Worm (Caenorhabditis elegans): ENCODE data around the gene K09H11.4.

ce11 chrV:5763787-5764186 is 37.4 kb upstream of the K09H11.4 start, which contains the start of gene pgph-3:
- no peak for TF ChIP-seq lir-1 (GFP tag; conservative IDR thresholded peaks at IDR 0.05)
- no peak for TF ChIP-seq dox-1 (GFP tag; IDR thresholded peaks at IDR 0.05)
- TF ChIP-seq nfya-1 (tag; optimal IDR thresholded peaks at IDR 0.05; ENCODE audit: borderline replicate concordance, insufficient read depth) = no peak
- no peak for TF ChIP-seq dpl-1 (GFP tag; optimal IDR thresholded peaks at IDR 0.05)
- no peak; the same call in 1 of the 2 replicates for TF ChIP-seq K11D2.4 (GFP tag; IDR thresholded peaks at IDR 0.05)
- no peak for TF ChIP-seq ama-1 (optimal IDR thresholded peaks at IDR 0.05)
- TF ChIP-seq ama-1 (GFP tag; optimal IDR thresholded peaks at IDR 0.05) = no peak
- no peak for TF ChIP-seq madf-3 (GFP tag; IDR thresholded peaks at IDR 0.05)
- no peak for TF ChIP-seq bed-1 (GFP tag; IDR thresholded peaks at IDR 0.05)
- no peak for TF ChIP-seq unc-62 (GFP tag; optimal IDR thresholded peaks at IDR 0.05)

Measured in whole organism, young adult.